Fruit fly (Drosophila melanogaster) whole organism, embryonic: ENCODE data around the gene tub.

ENCODE experiments used
- B-H1 ChIP-seq: fragments of 200-800 bp; sonication (Bioruptor generic); IDR thresholded peaks from 3 replicates; pipeline ENCODE4 v1.3.6; 2022; ENCODE audit warnings: missing biosample characterization, missing genetic modification characterization
- CG10147 ChIP-seq: fragments of 200-800 bp; sonication (Bioruptor generic); optimal IDR thresholded peaks from 2 replicates; lab custom pipeline; 2019; ENCODE audit warnings: missing biosample characterization, mild to moderate bottlenecking, missing genetic modification characterization, moderate library complexity
- CG1024 ChIP-seq: fragments of 200-800 bp; sonication (Bioruptor generic); IDR thresholded peaks from 2 replicates; pipeline ENCODE4 v1.3.6; 2022; ENCODE audit warnings: missing biosample characterization, missing genetic modification characterization
- CG10321 ChIP-seq: fragments of 200-800 bp; sonication (Bioruptor generic); IDR thresholded peaks from 2 replicates; pipeline ENCODE4 v1.3.6; 2022; ENCODE audit warnings: missing biosample characterization, missing genetic modification characterization
- CG10366 ChIP-seq: fragments of 200-800 bp; sonication (Bioruptor generic); IDR thresholded peaks from 2 replicates; pipeline ENCODE4 v1.3.6; 2022; ENCODE audit warnings: missing biosample characterization, missing genetic modification characterization
- CG1233 ChIP-seq: fragments of 200-800 bp; sonication (Bioruptor generic); optimal IDR thresholded peaks from 4 replicates; lab custom pipeline; 2018; ENCODE audit warnings: missing biosample characterization, mild to moderate bottlenecking, missing genetic modification characterization
- CG12769 ChIP-seq: fragments of 200-800 bp; sonication (Bioruptor generic); optimal IDR thresholded peaks from 2 replicates; lab custom pipeline; 2019; ENCODE audit warnings: missing biosample characterization, mild to moderate bottlenecking, missing genetic modification characterization, moderate library complexity
- CG15269 ChIP-seq: fragments of 200-800 bp; sonication (Bioruptor generic); optimal IDR thresholded peaks from 2 replicates; lab custom pipeline; 2018; ENCODE audit warnings: missing biosample characterization, mild to moderate bottlenecking, missing genetic modification characterization, moderate library complexity
- CG16815 ChIP-seq: fragments of 200-800 bp; sonication (Bioruptor generic); optimal IDR thresholded peaks from 3 replicates; lab custom pipeline; 2017; ENCODE audit warnings: missing biosample characterization, mild to moderate bottlenecking, missing genetic modification characterization
- CG17328 ChIP-seq: fragments of 200-800 bp; sonication (Bioruptor generic); IDR thresholded peaks from 2 replicates; pipeline ENCODE4 v1.3.6; 2022; ENCODE audit warnings: missing biosample characterization, missing genetic modification characterization
- CG17568 ChIP-seq: fragments of 200-800 bp; sonication (Bioruptor generic); optimal IDR thresholded peaks from 2 replicates; lab custom pipeline; 2018; ENCODE audit warnings: missing biosample characterization, mild to moderate bottlenecking, missing genetic modification characterization, moderate library complexity
- CG18262 ChIP-seq: fragments of 200-800 bp; optimal IDR thresholded peaks from 3 replicates; lab custom pipeline; 2019; ENCODE audit warnings: missing biosample characterization, mild to moderate bottlenecking, missing genetic modification characterization, moderate library complexity
- CG2116 ChIP-seq: fragments of 200-800 bp; sonication (Bioruptor generic); optimal IDR thresholded peaks from 3 replicates; lab custom pipeline; 2018; ENCODE audit warnings: missing biosample characterization, mild to moderate bottlenecking, missing genetic modification characterization
- CG2199 ChIP-seq: fragments of 200-800 bp; sonication (Bioruptor generic); IDR thresholded peaks from 3 replicates; pipeline ENCODE4 v1.3.6; 2022; ENCODE audit warnings: missing biosample characterization, missing genetic modification characterization
- CG3065 ChIP-seq: fragments of 200-800 bp; sonication (Bioruptor generic); optimal IDR thresholded peaks from 2 replicates; lab custom pipeline; 2016; ENCODE audit warnings: missing biosample characterization, missing genetic modification characterization
- CG3163 ChIP-seq: fragments of 200-800 bp; sonication (Bioruptor generic); optimal IDR thresholded peaks from 3 replicates; lab custom pipeline; 2016; ENCODE audit warnings: missing biosample characterization, missing genetic modification characterization
- CG33557 ChIP-seq: fragments of 200-800 bp; sonication (Bioruptor generic); optimal IDR thresholded peaks from 2 replicates; lab custom pipeline; 2019; ENCODE audit warnings: missing biosample characterization, mild to moderate bottlenecking, missing genetic modification characterization, moderate library complexity
- CG34376 ChIP-seq: fragments of 200-800 bp; sonication (Bioruptor generic); optimal IDR thresholded peaks from 2 replicates; lab custom pipeline; 2018; ENCODE audit warnings: missing biosample characterization, mild to moderate bottlenecking, missing genetic modification characterization
- CG3847 ChIP-seq: fragments of 200-800 bp; sonication (Bioruptor generic); IDR thresholded peaks from 2 replicates; pipeline ENCODE4 v1.3.6; 2022; ENCODE audit warnings: missing biosample characterization, missing genetic modification characterization
- CG7372 ChIP-seq: fragments of 200-800 bp; sonication (Bioruptor generic); IDR thresholded peaks from 2 replicates; pipeline ENCODE4 v1.3.6; 2022; ENCODE audit warnings: missing biosample characterization, missing genetic modification characterization
- CG7987 ChIP-seq: fragments of 200-800 bp; sonication (Bioruptor generic); optimal IDR thresholded peaks from 2 replicates; lab custom pipeline; 2018; ENCODE audit warnings: missing biosample characterization, mild to moderate bottlenecking, missing genetic modification characterization, moderate library complexity
- CG9215 ChIP-seq: fragments of 200-800 bp; sonication (Bioruptor generic); IDR thresholded peaks from 2 replicates; pipeline ENCODE4 v1.3.6; 2022; ENCODE audit warnings: missing biosample characterization, missing genetic modification characterization
- CG9437 ChIP-seq: fragments of 200-800 bp; sonication (Bioruptor generic); optimal IDR thresholded peaks from 2 replicates; lab custom pipeline; 2018; ENCODE audit warnings: missing biosample characterization, mild to moderate bottlenecking, missing genetic modification characterization
- CG9876 ChIP-seq: fragments of 200-800 bp; sonication (Bioruptor generic); optimal IDR thresholded peaks from 2 replicates; lab custom pipeline; 2016; ENCODE audit warnings: missing biosample characterization, missing genetic modification characterization
- Dref ChIP-seq: fragments of 200-800 bp; sonication (Bioruptor generic); IDR thresholded peaks from 2 replicates; pipeline ENCODE4 v1.3.6; 2022; ENCODE audit warnings: missing biosample characterization, missing genetic modification characterization
- ERR ChIP-seq: fragments of 200-800 bp; sonication (Bioruptor generic); optimal IDR thresholded peaks from 2 replicates; lab custom pipeline; 2016; ENCODE audit warnings: missing biosample characterization, missing genetic modification characterization
- Fer2 ChIP-seq: fragments of 200-800 bp; sonication (Bioruptor generic); optimal IDR thresholded peaks from 2 replicates; lab custom pipeline; 2018; ENCODE audit warnings: missing biosample characterization, mild to moderate bottlenecking, missing genetic modification characterization, moderate library complexity
- Fer3 ChIP-seq: fragments of 200-800 bp; sonication (Bioruptor generic); optimal IDR thresholded peaks from 2 replicates; lab custom pipeline; 2018; ENCODE audit warnings: missing biosample characterization, mild to moderate bottlenecking, missing genetic modification characterization, moderate library complexity
- HLHmδ ChIP-seq: fragments of 200-800 bp; sonication (Bioruptor generic); optimal IDR thresholded peaks from 2 replicates; lab custom pipeline; 2018; ENCODE audit warnings: missing biosample characterization, mild to moderate bottlenecking, missing genetic modification characterization, moderate library complexity
- HmgD ChIP-seq: fragments of 200-800 bp; sonication (Bioruptor generic); optimal IDR thresholded peaks from 3 replicates; lab custom pipeline; 2016; ENCODE audit warnings: missing biosample characterization, missing genetic modification characterization
- Jarid2 ChIP-seq: fragments of 200-800 bp; sonication (Bioruptor generic); optimal IDR thresholded peaks from 3 replicates; lab custom pipeline; 2017; ENCODE audit warnings: mild to moderate bottlenecking, missing biosample characterization, missing genetic modification reagents, missing genetic modification characterization
- Meics ChIP-seq: fragments of 200-800 bp; sonication (Bioruptor generic); optimal IDR thresholded peaks from 2 replicates; lab custom pipeline; 2017; ENCODE audit warnings: missing biosample characterization, mild to moderate bottlenecking, missing genetic modification characterization
- NK7.1 ChIP-seq: fragments of 200-800 bp; sonication (Bioruptor generic); optimal IDR thresholded peaks from 3 replicates; lab custom pipeline; 2016; ENCODE audit warnings: missing biosample characterization, missing genetic modification characterization
- Nf-YA ChIP-seq: fragments of 200-800 bp; sonication (Bioruptor generic); IDR thresholded peaks from 2 replicates; pipeline ENCODE4 v1.3.6; 2022; ENCODE audit warnings: missing biosample characterization, missing genetic modification characterization
- Nf-YC ChIP-seq: fragments of 200-800 bp; optimal IDR thresholded peaks from 3 replicates; lab custom pipeline; 2019; ENCODE audit warnings: missing biosample characterization, mild to moderate bottlenecking, missing genetic modification characterization, moderate library complexity
- abd-A ChIP-seq: fragments of 200-800 bp; sonication (Bioruptor generic); optimal IDR thresholded peaks from 3 replicates; lab custom pipeline; 2019; ENCODE audit warnings: missing biosample characterization, mild to moderate bottlenecking, missing genetic modification characterization, moderate library complexity
- az2 ChIP-seq: fragments of 200-800 bp; sonication (Bioruptor generic); optimal IDR thresholded peaks from 3 replicates; lab custom pipeline; 2016; ENCODE audit warnings: missing biosample characterization, missing genetic modification characterization
- br ChIP-seq: fragments of >200 bp; optimal IDR thresholded peaks from 2 replicates; lab custom pipeline; 2017
- bsh ChIP-seq, 2 experiments: fragments of 200-800 bp; sonication (Bioruptor generic); optimal IDR thresholded peaks; 2 replicates each; lab custom pipeline; 2017 to 2018; ENCODE audit warnings: mild to moderate bottlenecking in 2 of 2, missing biosample characterization in 2 of 2, missing genetic modification characterization in 2 of 2, moderate library complexity in 1 of 2
- dpn ChIP-seq, 2 experiments: fragments of 200-800 bp; sonication (Bioruptor generic); optimal IDR thresholded peaks; 3 replicates each; lab custom pipeline; 2016; ENCODE audit warnings: missing biosample characterization in 2 of 2, missing genetic modification characterization in 2 of 2
- ftz-f1 ChIP-seq: fragments of 200-800 bp; sonication (Bioruptor generic); optimal IDR thresholded peaks from 2 replicates; lab custom pipeline; 2016; ENCODE audit warnings: missing biosample characterization, missing genetic modification characterization
- pb ChIP-seq: fragments of 200-800 bp; sonication (Bioruptor generic); optimal IDR thresholded peaks from 3 replicates; lab custom pipeline; 2016; ENCODE audit warnings: missing biosample characterization, missing genetic modification characterization
- pho ChIP-seq: fragments of 200-800 bp; sonication (Bioruptor generic); optimal IDR thresholded peaks from 2 replicates; lab custom pipeline; 2016; ENCODE audit warnings: missing biosample characterization, missing genetic modification characterization
- phol ChIP-seq: fragments of 200-800 bp; sonication (Bioruptor generic); optimal IDR thresholded peaks from 3 replicates; lab custom pipeline; 2018; ENCODE audit warnings: missing biosample characterization, mild to moderate bottlenecking, missing genetic modification characterization, moderate library complexity
- ranshi ChIP-seq: fragments of 200-800 bp; sonication (Bioruptor generic); IDR thresholded peaks from 2 replicates; pipeline ENCODE4 v1.3.6; 2022; ENCODE audit warnings: missing biosample characterization, missing genetic modification characterization
- salm ChIP-seq: fragments of 200-800 bp; sonication (Bioruptor generic); optimal IDR thresholded peaks from 2 replicates; lab custom pipeline; 2018; ENCODE audit warnings: missing biosample characterization, mild to moderate bottlenecking, missing genetic modification characterization
- shn ChIP-seq: fragments of 200-800 bp; sonication (Bioruptor generic); optimal IDR thresholded peaks from 3 replicates; lab custom pipeline; 2016; ENCODE audit warnings: missing biosample characterization, missing genetic modification characterization
- sqz ChIP-seq: fragments of 200-800 bp; sonication (Bioruptor generic); optimal IDR thresholded peaks from 3 replicates; lab custom pipeline; 2018; ENCODE audit warnings: missing biosample characterization, mild to moderate bottlenecking, missing genetic modification characterization
- tap ChIP-seq: fragments of 200-800 bp; optimal IDR thresholded peaks from 3 replicates; lab custom pipeline; 2019; ENCODE audit warnings: missing biosample characterization, mild to moderate bottlenecking, missing genetic modification characterization, moderate library complexity
- trh ChIP-seq: fragments of 200-800 bp; sonication (Bioruptor generic); optimal IDR thresholded peaks from 2 replicates; lab custom pipeline; 2016; ENCODE audit warnings: missing biosample characterization, missing genetic modification characterization
- vfl ChIP-seq: fragments of 200-800 bp; sonication (Bioruptor generic); optimal IDR thresholded peaks from 2 replicates; lab custom pipeline; 2016; ENCODE audit warnings: missing biosample characterization, missing genetic modification characterization
- vvl ChIP-seq: fragments of 200-800 bp; sonication (Bioruptor generic); IDR thresholded peaks from 2 replicates; pipeline ENCODE4 v1.3.6; 2022; ENCODE audit warnings: missing biosample characterization, missing genetic modification characterization

The tub gene

dm6 chr3R:4387490-4387889, at the start of gene tub (continued):
- no peak for TF ChIP-seq pb (GFP tag; lab: Kevin White, UChicago)
- TF ChIP-seq HmgD (GFP tag; lab: Kevin White, UChicago): peak; percentile 67
- no peak for TF ChIP-seq CG1233 (GFP tag; lab: Kevin White, UChicago)
- TF ChIP-seq CG9876 (GFP tag; lab: Kevin White, UChicago): no peak
- peak; percentile 43 for TF ChIP-seq Nf-YC (tag; lab: Kevin White, UChicago)
- peak; percentile 27; the same call in 1 of the 2 replicates for TF ChIP-seq CG10366 (GFP tag; lab: Robert Waterston, UW)
- peak; percentile 50; the same call in 1 of the 2 replicates for TF ChIP-seq CG1024 (GFP tag; lab: Robert Waterston, UW)
- peak; percentile 91 for TF ChIP-seq phol
- peak; percentile 36 for TF ChIP-seq CG2116 (GFP tag; lab: Kevin White, UChicago)
- TF ChIP-seq Jarid2 (GFP tag; lab: Kevin White, UChicago): no peak
- TF ChIP-seq CG18262 (tag; lab: Kevin White, UChicago): peak; percentile 44
- TF ChIP-seq CG7987 (GFP tag; lab: Kevin White, UChicago): peak; percentile 73
- TF ChIP-seq CG3847 (GFP tag; lab: Robert Waterston, UW): peak; percentile 62; the same call in 1 of the 2 replicates
- TF ChIP-seq sqz (GFP tag; lab: Kevin White, UChicago): no peak
- no peak for TF ChIP-seq trh (GFP tag; lab: Kevin White, UChicago)
- no peak for TF ChIP-seq br (lab: Kevin White, UChicago)
- no peak for TF ChIP-seq CG10147 (GFP tag; lab: Kevin White, UChicago)
- TF ChIP-seq CG12769 (tag; lab: Kevin White, UChicago): no peak
- no peak for TF ChIP-seq Fer2 (tag; lab: Kevin White, UChicago)
- no peak for TF ChIP-seq CG15269 (tag; lab: Kevin White, UChicago)
- no peak for TF ChIP-seq CG10321 (GFP tag; lab: Robert Waterston, UW)
- TF ChIP-seq az2 (GFP tag; lab: Kevin White, UChicago): peak; percentile 35
- peak; percentile 33 to 56 for TF ChIP-seq dpn (GFP tag; optimal IDR thresholded peaks at IDR 0.05; lab: Kevin White, UChicago)
- peak; percentile 31 for TF ChIP-seq shn (GFP tag; lab: Kevin White, UChicago)
- TF ChIP-seq CG9215 (GFP tag; lab: Robert Waterston, UW): no peak
- TF ChIP-seq CG16815 (GFP tag; lab: Kevin White, UChicago): no peak
- no peak for TF ChIP-seq vfl (GFP tag; lab: Kevin White, UChicago)
- no peak for TF ChIP-seq ranshi (GFP tag; lab: Robert Waterston, UW)
- TF ChIP-seq salm (tag; lab: Kevin White, UChicago): no peak
- TF ChIP-seq tap (tag; lab: Kevin White, UChicago): no peak
- no peak for TF ChIP-seq Nf-YA
- TF ChIP-seq Dref (GFP tag; lab: Robert Waterston, UW): peak; percentile 47
- no peak for TF ChIP-seq abd-A (tag; lab: Kevin White, UChicago)
- peak; percentile 5 for TF ChIP-seq CG3065 (GFP tag; lab: Kevin White, UChicago)
- no peak for TF ChIP-seq ERR (GFP tag; lab: Kevin White, UChicago)
- TF ChIP-seq CG3163 (GFP tag; lab: Kevin White, UChicago): no peak
- TF ChIP-seq HLHmδ (GFP tag; lab: Kevin White, UChicago): no peak
- TF ChIP-seq Fer3 (tag; lab: Kevin White, UChicago): no peak
- peak; percentile 29; the same call in 1 of the 2 replicates for TF ChIP-seq CG7372 (GFP tag; lab: Robert Waterston, UW)
- no peak for TF ChIP-seq B-H1 (GFP tag; lab: Robert Waterston, UW)
- TF ChIP-seq Meics (GFP tag; lab: Kevin White, UChicago): peak; percentile 29
- peak; percentile 8 for TF ChIP-seq CG9437 (GFP tag; lab: Kevin White, UChicago)
- TF ChIP-seq CG2199: peak; percentile 62; the same call in 2 of the 3 replicates
- peak; percentile 15 for TF ChIP-seq pho (GFP tag; lab: Kevin White, UChicago)
- no peak for TF ChIP-seq CG17568 (GFP tag; lab: Kevin White, UChicago)
- peak; percentile 55; the same call in 1 of the 2 replicates for TF ChIP-seq vvl (GFP tag; lab: Robert Waterston, UW)
- TF ChIP-seq NK7.1 (GFP tag; lab: Kevin White, UChicago): peak; percentile 8
- TF ChIP-seq ftz-f1 (GFP tag; lab: Kevin White, UChicago): peak; percentile 22
- TF ChIP-seq CG33557: no peak
- 0 out of 2 replicates have a peak, but pooled peaks have one; percentile 26 for TF ChIP-seq CG17328 (GFP tag; lab: Robert Waterston, UW)
- peak in 1 of 2 experiments; percentile 26 for TF ChIP-seq bsh (GFP tag; optimal IDR thresholded peaks at IDR 0.05; lab: Kevin White, UChicago)
- peak; percentile 11 for TF ChIP-seq CG34376 (GFP tag; lab: Kevin White, UChicago)
